Worm (Caenorhabditis elegans) whole organism, young adult: ENCODE measurements around the gene plx-1.

Experiments
- B0019.2 ChIP-seq: fragments of 200-800 bp; sonication (Bioruptor generic); conservative IDR thresholded peaks from 2 replicates; pipeline ENCODE4 v1.3.6; 2022; ENCODE audit warnings: missing genetic modification reagents, missing genetic modification characterization, missing compliant biosample characterization
- B0035.1 ChIP-seq: sonication (generic microtip); optimal IDR thresholded peaks from 2 replicates; lab custom pipeline; 2016; ENCODE audit warnings: missing genetic modification characterization, mild to moderate bottlenecking, missing compliant biosample characterization, missing genotype, missing genetic modification reagents
- B0261.1 ChIP-seq: sonication (generic microtip); optimal IDR thresholded peaks from 2 replicates; lab custom pipeline; 2016; ENCODE audit warnings: mild to moderate bottlenecking, missing genetic modification characterization, moderate library complexity, missing compliant biosample characterization
- C17E4.6 ChIP-seq: fragments of 200-800 bp; sonication (Bioruptor generic); IDR thresholded peaks from 2 replicates; pipeline ENCODE4 v1.3.6; 2022; ENCODE audit warnings: missing genetic modification reagents, missing genetic modification characterization, missing compliant biosample characterization
- F10E7.11 ChIP-seq: sonication (generic microtip); optimal IDR thresholded peaks from 2 replicates; lab custom pipeline; 2017; ENCODE audit warnings: mild to moderate bottlenecking, missing genetic modification characterization, moderate library complexity, missing compliant biosample characterization
- F22D6.2 ChIP-seq: sonication (generic microtip); optimal IDR thresholded peaks from 2 replicates; lab custom pipeline; 2016; ENCODE audit warnings: mild to moderate bottlenecking, missing genetic modification characterization, missing compliant biosample characterization
- F23B12.7 ChIP-seq: sonication (generic microtip); optimal IDR thresholded peaks from 2 replicates; lab custom pipeline; 2017; ENCODE audit warnings: missing genetic modification characterization, mild to moderate bottlenecking, missing compliant biosample characterization, antibody characterized with exemption, moderate library complexity; ENCODE audit not compliant: insufficient read depth
- F33H1.4 ChIP-seq: fragments of 200-800 bp; sonication (Bioruptor generic); IDR thresholded peaks from 2 replicates; pipeline ENCODE4 v1.3.6; 2022; ENCODE audit warnings: missing genetic modification reagents, missing genetic modification characterization, missing compliant biosample characterization
- F37B4.10 ChIP-seq: fragments of 200-800 bp; sonication (Bioruptor generic); IDR thresholded peaks from 2 replicates; pipeline ENCODE4 v1.3.6; 2022; ENCODE audit warnings: missing genetic modification characterization, missing compliant biosample characterization
- F52B5.7 ChIP-seq: sonication (generic microtip); optimal IDR thresholded peaks from 2 replicates; lab custom pipeline; 2016; ENCODE audit warnings: mild to moderate bottlenecking, missing genetic modification characterization, missing compliant biosample characterization
- K11D2.4 ChIP-seq: fragments of 200-800 bp; sonication (Bioruptor generic); IDR thresholded peaks from 2 replicates; pipeline ENCODE4 v1.3.6; 2022; ENCODE audit warnings: missing genetic modification reagents, missing genetic modification characterization, missing compliant biosample characterization
- Y56A3A.18 ChIP-seq: fragments of 200-800 bp; sonication (Bioruptor generic); IDR thresholded peaks from 2 replicates; pipeline ENCODE4 v1.3.6; 2022; ENCODE audit warnings: missing genetic modification reagents, missing genetic modification characterization, missing compliant biosample characterization
- ama-1 ChIP-seq, 3 experiments: fragments of 150-350 bp in 1 of 3; sonication (generic microtip) in 2 of 3; optimal IDR thresholded peaks; 2 replicates each; lab custom pipeline; 2014 to 2018; ENCODE audit warnings: missing biosample characterization in 2 of 3, missing genetic modification characterization in 2 of 3, missing genetic modification reagents in 2 of 3
- aptf-3 ChIP-seq: fragments of 200-800 bp; sonication (Bioruptor generic); IDR thresholded peaks from 2 replicates; pipeline ENCODE4 v1.3.6; 2022; ENCODE audit warnings: missing genetic modification characterization, missing compliant biosample characterization
- atf-7 ChIP-seq: sonication (generic microtip); optimal IDR thresholded peaks from 2 replicates; lab custom pipeline; 2017; ENCODE audit warnings: mild to moderate bottlenecking, missing genetic modification characterization, missing compliant biosample characterization
- athp-1 ChIP-seq: sonication (generic microtip); optimal IDR thresholded peaks from 2 replicates; lab custom pipeline; 2017; ENCODE audit warnings: mild to moderate bottlenecking, missing genetic modification characterization, missing compliant biosample characterization
- attf-6 ChIP-seq: fragments of 200-800 bp; sonication (Bioruptor generic); IDR thresholded peaks from 2 replicates; pipeline ENCODE4 v1.3.6; 2022; ENCODE audit warnings: missing genetic modification reagents, missing genetic modification characterization, missing compliant biosample characterization
- ccch-3 ChIP-seq: fragments of 200-800 bp; sonication (Bioruptor generic); optimal IDR thresholded peaks from 2 replicates; lab custom pipeline; 2018; ENCODE audit warnings: mild to moderate bottlenecking, missing genetic modification characterization, missing compliant biosample characterization
- cebp-2 ChIP-seq: fragments of 200-800 bp; sonication (Bioruptor generic); IDR thresholded peaks from 2 replicates; pipeline ENCODE4 v1.3.6; 2022; ENCODE audit warnings: missing genetic modification characterization, missing compliant biosample characterization
- ceh-100 ChIP-seq: fragments of 200-800 bp; sonication (Bioruptor generic); IDR thresholded peaks from 2 replicates; pipeline ENCODE4 v1.3.6; 2022; ENCODE audit warnings: missing genetic modification reagents, missing genetic modification characterization, missing compliant biosample characterization
- ceh-27 ChIP-seq: fragments of 200-800 bp; sonication (Bioruptor generic); optimal IDR thresholded peaks from 2 replicates; lab custom pipeline; 2018; ENCODE audit warnings: mild to moderate bottlenecking, missing genetic modification characterization, moderate library complexity, missing compliant biosample characterization
- ceh-58 ChIP-seq: fragments of 200-800 bp; sonication (Bioruptor generic); IDR thresholded peaks from 2 replicates; pipeline ENCODE4 v1.3.6; 2022; ENCODE audit warnings: missing genetic modification characterization, missing compliant biosample characterization
- ceh-91 ChIP-seq: fragments of 200-800 bp; sonication (Bioruptor generic); IDR thresholded peaks from 2 replicates; pipeline ENCODE4 v1.3.6; 2022; ENCODE audit warnings: missing genetic modification reagents, missing genetic modification characterization, missing compliant biosample characterization
- gei-17 ChIP-seq: fragments of 200-800 bp; sonication (Bioruptor generic); optimal IDR thresholded peaks from 2 replicates; lab custom pipeline; 2018; ENCODE audit warnings: mild to moderate bottlenecking, missing genetic modification characterization, missing compliant biosample characterization
- hlh-12 ChIP-seq: sonication (generic microtip); optimal IDR thresholded peaks from 2 replicates; lab custom pipeline; 2016; ENCODE audit warnings: missing genetic modification characterization, missing compliant biosample characterization
- hmg-20 ChIP-seq: fragments of 200-800 bp; sonication (Bioruptor generic); IDR thresholded peaks from 2 replicates; pipeline ENCODE4 v1.3.6; 2022; ENCODE audit warnings: missing genetic modification reagents, missing genetic modification characterization, missing compliant biosample characterization
- hsf-1 ChIP-seq: fragments of 200-800 bp; sonication (Bioruptor generic); IDR thresholded peaks from 2 replicates; pipeline ENCODE4 v1.3.6; 2022; ENCODE audit warnings: missing genetic modification reagents, missing genetic modification characterization, missing compliant biosample characterization
- lag-1 ChIP-seq: fragments of 200-800 bp; sonication (Bioruptor generic); IDR thresholded peaks from 2 replicates; pipeline ENCODE4 v1.3.6; 2022; ENCODE audit warnings: missing genetic modification reagents, missing genetic modification characterization, missing compliant biosample characterization
- madf-6 ChIP-seq: fragments of 200-800 bp; sonication (Bioruptor generic); IDR thresholded peaks from 2 replicates; pipeline ENCODE4 v1.3.6; 2022; ENCODE audit warnings: missing genetic modification reagents, missing genetic modification characterization, missing compliant biosample characterization
- madf-8 ChIP-seq: fragments of 200-800 bp; sonication (Bioruptor generic); conservative IDR thresholded peaks from 2 replicates; pipeline ENCODE4 v1.3.6; 2022; ENCODE audit warnings: missing genetic modification reagents, missing genetic modification characterization, missing compliant biosample characterization
- nfya-1 ChIP-seq: sonication (generic microtip); optimal IDR thresholded peaks from 2 replicates; lab custom pipeline; 2017; ENCODE audit warnings: antibody characterized with exemption, missing compliant biosample characterization, missing genetic modification characterization, borderline replicate concordance; ENCODE audit not compliant: insufficient read depth
- nfyb-1 ChIP-seq: fragments of 200-800 bp; sonication (Bioruptor generic); IDR thresholded peaks from 2 replicates; pipeline ENCODE4 v1.3.6; 2022; ENCODE audit warnings: missing genetic modification reagents, missing genetic modification characterization, missing compliant biosample characterization
- nhr-179 ChIP-seq: sonication (generic microtip); optimal IDR thresholded peaks from 2 replicates; lab custom pipeline; 2016; ENCODE audit warnings: mild to moderate bottlenecking, missing genetic modification characterization, missing compliant biosample characterization
- pbrm-1 ChIP-seq: fragments of 200-800 bp; sonication (Bioruptor generic); IDR thresholded peaks from 2 replicates; pipeline ENCODE4 v1.3.6; 2022; ENCODE audit warnings: missing genetic modification reagents, missing genetic modification characterization, missing compliant biosample characterization
- pha-4 ChIP-seq: fragments of 150-350 bp; sonication (generic microtip); optimal IDR thresholded peaks from 2 replicates; lab custom pipeline; 2014; ENCODE audit warnings: missing biosample characterization, missing genetic modification reagents, missing genetic modification characterization
- rcor-1 ChIP-seq: fragments of 200-800 bp; sonication (Bioruptor generic); IDR thresholded peaks from 2 replicates; pipeline ENCODE4 v1.3.6; 2022; ENCODE audit warnings: missing genetic modification reagents, missing genetic modification characterization, missing compliant biosample characterization
- repo-1 ChIP-seq: sonication (generic microtip); optimal IDR thresholded peaks from 2 replicates; lab custom pipeline; 2017; ENCODE audit warnings: mild to moderate bottlenecking, missing genetic modification characterization, missing compliant biosample characterization
- rpc-1 ChIP-seq, 2 experiments: fragments of 150-350 bp in 1 of 2; sonication (generic microtip) in 1 of 2; optimal IDR thresholded peaks; 2 replicates each; lab custom pipeline; 2014 to 2018; ENCODE audit warnings: missing biosample characterization in 1 of 2, missing genetic modification characterization in 1 of 2, missing genetic modification reagents in 1 of 2, missing genotype in 1 of 2
- sdz-38 ChIP-seq: sonication (generic microtip); optimal IDR thresholded peaks from 2 replicates; lab custom pipeline; 2016; ENCODE audit warnings: missing genotype, missing genetic modification characterization, missing compliant biosample characterization
- snpc-4 ChIP-seq, 5 experiments: fragments of 150-350 bp in 1 of 5; sonication (generic microtip) in 4 of 5; optimal IDR thresholded peaks; 2 replicates each; lab custom pipeline; 2014 to 2018; ENCODE audit warnings: missing genetic modification characterization in 5 of 5, missing biosample characterization in 3 of 5, antibody characterized with exemption in 2 of 5, mild to moderate bottlenecking in 2 of 5, missing compliant biosample characterization in 2 of 5, missing genotype in 2 of 5, moderate library complexity in 2 of 5, missing genetic modification reagents in 1 of 5
- sptf-2 ChIP-seq: fragments of 200-800 bp; sonication (Bioruptor generic); optimal IDR thresholded peaks from 2 replicates; lab custom pipeline; 2018; ENCODE audit warnings: mild to moderate bottlenecking, missing genetic modification characterization, missing compliant biosample characterization
- tbp1 ChIP-seq: fragments of 200-800 bp; sonication (Bioruptor generic); optimal IDR thresholded peaks from 2 replicates; lab custom pipeline; 2018; ENCODE audit warnings: mild to moderate bottlenecking, missing genetic modification characterization, missing compliant biosample characterization
- tbx-9 ChIP-seq: sonication (generic microtip); optimal IDR thresholded peaks from 2 replicates; lab custom pipeline; 2016; ENCODE audit warnings: borderline replicate concordance, missing genetic modification characterization, inconsistent platforms, missing compliant biosample characterization
- unc-62 ChIP-seq: fragments of 150-350 bp; optimal IDR thresholded peaks from 2 replicates; lab custom pipeline; 2014; ENCODE audit warnings: missing biosample characterization, missing genetic modification reagents, missing genetic modification characterization
- zim-3 ChIP-seq: sonication (generic microtip); optimal IDR thresholded peaks from 2 replicates; lab custom pipeline; 2017; ENCODE audit warnings: mild to moderate bottlenecking, missing genetic modification characterization, moderate library complexity, missing compliant biosample characterization
- ztf-22 ChIP-seq: fragments of 200-800 bp; sonication (Bioruptor generic); optimal IDR thresholded peaks from 2 replicates; lab custom pipeline; 2018; ENCODE audit warnings: mild to moderate bottlenecking, missing genetic modification characterization, moderate library complexity, missing compliant biosample characterization
- ztf-3 ChIP-seq: fragments of 200-800 bp; sonication (Bioruptor generic); optimal IDR thresholded peaks from 2 replicates; lab custom pipeline; 2018; ENCODE audit warnings: mild to moderate bottlenecking, missing genetic modification characterization, missing compliant biosample characterization
- ztf-6 ChIP-seq: fragments of 200-800 bp; sonication (Bioruptor generic); IDR thresholded peaks from 2 replicates; pipeline ENCODE4 v1.3.6; 2022; ENCODE audit warnings: missing genetic modification reagents, missing genetic modification characterization, missing compliant biosample characterization

plx-1 gene

DNA sequence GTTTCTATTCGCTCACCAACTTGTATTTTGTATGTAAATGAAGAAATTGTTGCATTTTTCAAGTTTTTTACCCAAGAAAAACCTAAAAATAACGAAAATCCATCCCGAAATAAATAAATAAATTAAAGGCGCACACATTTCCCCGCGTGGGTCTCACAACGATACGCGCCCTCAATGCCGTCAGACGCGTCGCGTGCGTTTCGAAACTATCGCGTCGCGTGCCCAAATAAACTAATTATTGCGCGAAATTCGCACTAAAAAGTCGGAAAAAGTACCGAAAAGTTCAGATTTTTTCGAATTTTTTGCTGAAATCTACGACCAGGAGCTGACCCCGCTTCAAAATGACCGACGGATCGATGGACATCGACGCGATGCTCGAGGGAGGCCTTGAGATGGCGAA lies 53.1 kb downstream of the plx-1 start, which contains the start of gene rbm-39 (continued):
- TF ChIP-seq rpc-1 (optimal IDR thresholded peaks at IDR 0.05; lab: Kevin White, UChicago) (no peak), rpc-1 (tag; optimal IDR thresholded peaks at IDR 0.05; lab: Kevin White, UChicago) (no peak), snpc-4 (GFP tag; optimal IDR thresholded peaks at IDR 0.05; lab: Kevin White, UChicago) (no peak), snpc-4 (tag; optimal IDR thresholded peaks at IDR 0.05; lab: Kevin White, UChicago) (peak; percentile 58 to 69 (median 62)), zim-3 (no peak), hlh-12 (no peak), tbp1 (GFP tag; lab: Kevin White, UChicago) (peak; percentile 60), ceh-100 (GFP tag; lab: Robert Waterston, UW) (peak; percentile 71), ceh-58 (no peak), lag-1 (GFP tag; lab: Robert Waterston, UW) (no peak), B0035.1 (tag; lab: Kevin White, UChicago) (no peak), nfya-1 (no peak), ama-1 (optimal IDR thresholded peaks at IDR 0.05; lab: Kevin White, UChicago) (peak; percentile 27), ama-1 (GFP tag; optimal IDR thresholded peaks at IDR 0.05; lab: Kevin White, UChicago) (no peak), sdz-38 (tag; lab: Kevin White, UChicago) (no peak), atf-7 (tag; lab: Kevin White, UChicago) (no peak), hmg-20 (GFP tag; lab: Robert Waterston, UW) (no peak), F37B4.10 (GFP tag; lab: Robert Waterston, UW) (no peak), cebp-2 (GFP tag; lab: Robert Waterston, UW) (no peak), tbx-9 (tag; lab: Kevin White, UChicago) (no peak), gei-17 (GFP tag; lab: Kevin White, UChicago) (no peak), K11D2.4 (GFP tag; lab: Robert Waterston, UW) (0 out of 2 replicates have a peak, but pooled peaks have one; percentile 49), F52B5.7 (no peak), F22D6.2 (no peak), hsf-1 (GFP tag; lab: Robert Waterston, UW) (peak; percentile 33; the same call in 1 of the 2 replicates), B0019.2 (GFP tag; lab: Robert Waterston, UW) (peak; percentile 58; the same call in 1 of the 2 replicates), pha-4 (tag; lab: Kevin White, UChicago) (no peak), F10E7.11 (no peak), nfyb-1 (peak; percentile 84), rcor-1 (GFP tag; lab: Robert Waterston, UW) (0 out of 2 replicates have a peak, but pooled peaks have one; percentile 23), ceh-91 (peak; percentile 71), F23B12.7 (peak; percentile 79), aptf-3 (GFP tag; lab: Robert Waterston, UW) (no peak), B0261.1 (tag; lab: Kevin White, UChicago) (no peak), F33H1.4 (peak; percentile 98), athp-1 (peak; percentile 64), attf-6 (GFP tag; lab: Robert Waterston, UW) (no peak), nhr-179 (tag; lab: Kevin White, UChicago) (no peak), ccch-3 (GFP tag; lab: Kevin White, UChicago) (no peak), madf-8 (GFP tag; lab: Robert Waterston, UW) (peak; percentile 23; the same call in 1 of the 2 replicates), unc-62 (GFP tag; lab: Kevin White, UChicago) (no peak), repo-1 (peak; percentile 85), ceh-27 (GFP tag; lab: Kevin White, UChicago) (peak; percentile 36), madf-6 (GFP tag; lab: Robert Waterston, UW) (peak; percentile 80), ztf-6 (GFP tag; lab: Robert Waterston, UW) (no peak), pbrm-1 (peak; percentile 75), C17E4.6 (GFP tag; lab: Robert Waterston, UW) (no peak), Y56A3A.18 (no peak), sptf-2 (no peak), ztf-22 (GFP tag; lab: Kevin White, UChicago) (no peak), ztf-3 (no peak)
